Worm (Caenorhabditis elegans): ENCODE data around the gene comt-4.

Gene comt-4

DNA sequence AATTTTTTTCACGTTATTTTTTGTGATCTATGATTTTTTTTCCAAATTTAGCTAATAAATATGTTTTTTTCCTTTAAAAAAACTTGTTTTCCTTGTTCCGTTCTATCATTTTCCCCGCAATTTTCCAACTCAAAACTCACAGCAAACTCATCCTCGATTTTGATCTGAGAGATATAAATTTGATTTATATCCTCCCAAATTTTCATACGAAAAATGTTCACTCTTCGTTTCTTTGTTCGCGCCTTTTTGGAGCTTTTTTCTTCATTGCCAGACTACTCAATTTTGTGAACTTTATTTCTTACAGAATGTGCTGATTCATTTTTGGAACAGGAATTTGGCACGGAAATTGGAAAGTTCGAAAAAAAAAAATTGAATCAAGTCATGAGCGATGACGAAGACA is 31.3 kb downstream of the comt-4 start, which contains the start of gene F59A7.14:
F59A7.14 (plus strand) TSS at position 301 of the 400 bp plus-strand sequence.
- no peak for TF ChIP-seq ekl-4 (GFP tag; IDR thresholded peaks at IDR 0.05)
- no peak for TF ChIP-seq C17E4.6 (GFP tag; IDR thresholded peaks at IDR 0.05)
- no peak for TF ChIP-seq attf-6 (GFP tag; IDR thresholded peaks at IDR 0.05)
- no peak for TF ChIP-seq nhr-27 (tag; optimal IDR thresholded peaks at IDR 0.05)
- TF ChIP-seq aptf-3 (GFP tag; IDR thresholded peaks at IDR 0.05) = no peak
- TF ChIP-seq hlh-12 (tag; optimal IDR thresholded peaks at IDR 0.05) = no peak
- no peak for TF ChIP-seq K11D2.4 (GFP tag; IDR thresholded peaks at IDR 0.05)
- no peak for TF ChIP-seq zfh-2 (GFP tag; conservative IDR thresholded peaks at IDR 0.05)
- TF ChIP-seq B0019.2 (GFP tag; conservative IDR thresholded peaks at IDR 0.05) = no peak
- no peak for TF ChIP-seq madf-8 (GFP tag; conservative IDR thresholded peaks at IDR 0.05)
- TF ChIP-seq F49E8.2 (tag; optimal IDR thresholded peaks at IDR 0.05; ENCODE audit: insufficient read depth) = no peak
- TF ChIP-seq F55B11.4 (tag; optimal IDR thresholded peaks at IDR 0.05; ENCODE audit: borderline replicate concordance, insufficient read depth) = no peak
- no peak for TF ChIP-seq hrde-1 (tag; optimal IDR thresholded peaks at IDR 0.05; ENCODE audit: borderline replicate concordance)
- TF ChIP-seq F57C9.4 (tag; optimal IDR thresholded peaks at IDR 0.05) = no peak
- TF ChIP-seq nhr-80 (tag; optimal IDR thresholded peaks at IDR 0.05) = no peak
- no peak for TF ChIP-seq repo-1 (tag; optimal IDR thresholded peaks at IDR 0.05)

- TF ChIP-seq hmg-20 (GFP tag; IDR thresholded peaks at IDR 0.05) = no peak
- TF ChIP-seq ama-1 (optimal IDR thresholded peaks at IDR 0.05) = no peak
- TF ChIP-seq ama-1 (GFP tag; optimal IDR thresholded peaks at IDR 0.05) = no peak
- no peak for TF ChIP-seq somi-1 (GFP tag; optimal IDR thresholded peaks at IDR 0.05)
- TF ChIP-seq cebp-1 (GFP tag; IDR thresholded peaks at IDR 0.05) = no peak
- no peak for TF ChIP-seq cebp-1 (tag; optimal IDR thresholded peaks at IDR 0.05)
- no peak for TF ChIP-seq F23B12.7 (tag; optimal IDR thresholded peaks at IDR 0.05; ENCODE audit: insufficient read depth)
- no peak for TF ChIP-seq unc-62 (GFP tag; optimal IDR thresholded peaks at IDR 0.05)
- TF ChIP-seq Y53G8AR.9 (GFP tag; conservative IDR thresholded peaks at IDR 0.05) = no peak
- no peak for TF ChIP-seq hsf-1 (GFP tag; IDR thresholded peaks at IDR 0.05)
- TF ChIP-seq egl-18 (GFP tag; IDR thresholded peaks at IDR 0.05) = no peak
- no peak for TF ChIP-seq him-1 (tag; optimal IDR thresholded peaks at IDR 0.05)
- TF ChIP-seq cebp-2 (GFP tag; IDR thresholded peaks at IDR 0.05) = no peak
- TF ChIP-seq lin-26 (GFP tag; IDR thresholded peaks at IDR 0.05) = no peak
- no peak for TF ChIP-seq ceh-40 (GFP tag; IDR thresholded peaks at IDR 0.05)
- TF ChIP-seq nfya-2 (GFP tag; IDR thresholded peaks at IDR 0.05) = no peak
- no peak for TF ChIP-seq C06A6.2 (GFP tag; conservative IDR thresholded peaks at IDR 0.05)
Measured at ce11 chrV:2016428-2016827, 33.6 kb downstream of the comt-4 start, which contains the start of gene F59A7.2. Gene F59A7.2, minus strand, starts transcription at chrV:2016528.

- TF ChIP-seq bed-2 (GFP tag; IDR thresholded peaks at IDR 0.05) (no peak), madf-3 (GFP tag; IDR thresholded peaks at IDR 0.05) (no peak), tbp1 (GFP tag; optimal IDR thresholded peaks at IDR 0.05) (no peak), rec-8 (tag; optimal IDR thresholded peaks at IDR 0.05) (no peak), lin-40 (tag; optimal IDR thresholded peaks at IDR 0.05) (no peak), atf-7 (tag; optimal IDR thresholded peaks at IDR 0.05) (no peak), F23B12.7 (tag; optimal IDR thresholded peaks at IDR 0.05; ENCODE audit: insufficient read depth) (no peak), ZK185.1 (tag; optimal IDR thresholded peaks at IDR 0.05; ENCODE audit: poor library complexity, severe bottlenecking) (no peak), rcor-1 (GFP tag; IDR thresholded peaks at IDR 0.05) (no peak), hlh-26 (GFP tag; conservative IDR thresholded peaks at IDR 0.05) (no peak), ama-1 (optimal IDR thresholded peaks at IDR 0.05) (no peak), ama-1 (GFP tag; optimal IDR thresholded peaks at IDR 0.05) (no peak), sea-2 (GFP tag; IDR thresholded peaks at IDR 0.05) (no peak), snpc-3.4 (tag; optimal IDR thresholded peaks at IDR 0.05) (no peak), madf-8 (GFP tag; conservative IDR thresholded peaks at IDR 0.05) (no peak), sdz-38 (tag; optimal IDR thresholded peaks at IDR 0.05) (no peak), nhr-120 (GFP tag; IDR thresholded peaks at IDR 0.05) (no peak)
Measured at ce11 chrV:2013824-2014223, 36.2 kb downstream of the comt-4 start, which contains the start of gene F59A7.11. Gene F59A7.11, minus strand, starts transcription at chrV:2013924.
